Worm (Caenorhabditis elegans) whole organism, L3 larva: ENCODE data around the gene C15H7.4.

Source experiments
- ZK546.5 ChIP-seq: sonication (generic microtip); optimal IDR thresholded peaks from 2 replicates; lab custom pipeline; 2017; ENCODE audit warnings: missing biosample characterization, missing genetic modification characterization
- aly-2 ChIP-seq: fragments of 150-350 bp; optimal IDR thresholded peaks from 2 replicates; lab custom pipeline; 2014; ENCODE audit warnings: missing biosample characterization, missing genetic modification characterization
- ama-1 ChIP-seq: fragments of 150-350 bp; optimal IDR thresholded peaks from 2 replicates; lab custom pipeline; 2018
- ceh-9 ChIP-seq: sonication (generic microtip); optimal IDR thresholded peaks from 2 replicates; lab custom pipeline; 2018; ENCODE audit warnings: missing biosample characterization, missing genetic modification characterization
- egl-27 ChIP-seq: sonication (generic microtip); optimal IDR thresholded peaks from 4 replicates; lab custom pipeline; 2017; ENCODE audit warnings: missing biosample characterization, missing genetic modification reagents, missing genetic modification characterization
- egl-5 ChIP-seq: fragments of 150-350 bp; optimal IDR thresholded peaks from 2 replicates; lab custom pipeline; 2017; ENCODE audit warnings: missing biosample characterization, missing genetic modification reagents, missing genetic modification characterization, inconsistent platforms
- elt-2 ChIP-seq: sonication (generic microtip); optimal IDR thresholded peaks from 2 replicates; lab custom pipeline; 2016; ENCODE audit warnings: missing genetic modification reagents, mild to moderate bottlenecking, missing genetic modification characterization, missing compliant biosample characterization
- eor-1 ChIP-seq, 2 experiments: fragments of 150-350 bp; optimal IDR thresholded peaks; 2 replicates each; lab custom pipeline; 2014 to 2018; ENCODE audit warnings: missing biosample characterization in 2 of 2, missing genetic modification characterization in 2 of 2
- fkh-10 ChIP-seq: sonication (generic microtip); optimal IDR thresholded peaks from 2 replicates; lab custom pipeline; 2017; ENCODE audit warnings: missing biosample characterization, missing genetic modification reagents, missing genetic modification characterization
- hmg-11 ChIP-seq: sonication (generic microtip); optimal IDR thresholded peaks from 2 replicates; lab custom pipeline; 2016; ENCODE audit warnings: missing genetic modification characterization, missing compliant biosample characterization
- jun-1 ChIP-seq: fragments of 150-350 bp; optimal IDR thresholded peaks from 2 replicates; lab custom pipeline; 2014; ENCODE audit warnings: missing biosample characterization, missing genetic modification reagents, missing genetic modification characterization
- lin-39 ChIP-seq: fragments of 150-350 bp; optimal IDR thresholded peaks from 2 replicates; lab custom pipeline; 2018; ENCODE audit warnings: missing biosample characterization, missing genetic modification reagents, missing genetic modification characterization
- mdl-1 ChIP-seq: fragments of 150-350 bp; optimal IDR thresholded peaks from 2 replicates; lab custom pipeline; 2014; ENCODE audit warnings: missing biosample characterization, missing genetic modification characterization
- nfya-1 ChIP-seq: sonication (generic microtip); optimal IDR thresholded peaks from 2 replicates; lab custom pipeline; 2017; ENCODE audit warnings: missing genetic modification characterization, mild to moderate bottlenecking, missing compliant biosample characterization, antibody characterized with exemption, moderate library complexity; ENCODE audit not compliant: insufficient read depth
- nhr-11 ChIP-seq: fragments of 150-350 bp; optimal IDR thresholded peaks from 2 replicates; lab custom pipeline; 2014; ENCODE audit warnings: missing biosample characterization, missing genetic modification characterization
- nhr-12 ChIP-seq: fragments of 150-350 bp; optimal IDR thresholded peaks from 2 replicates; lab custom pipeline; 2014; ENCODE audit warnings: missing biosample characterization, missing genetic modification characterization
- nhr-23 ChIP-seq: fragments of 150-350 bp; optimal IDR thresholded peaks from 2 replicates; lab custom pipeline; 2014; ENCODE audit warnings: missing biosample characterization, missing genetic modification reagents, missing genetic modification characterization
- nhr-237 ChIP-seq: fragments of 150-350 bp; optimal IDR thresholded peaks from 2 replicates; lab custom pipeline; 2014; ENCODE audit warnings: missing biosample characterization, missing genetic modification characterization
- nhr-25 ChIP-seq: sonication (generic microtip); optimal IDR thresholded peaks from 2 replicates; lab custom pipeline; 2017; ENCODE audit warnings: missing biosample characterization, missing genetic modification characterization
- nhr-28 ChIP-seq: fragments of 150-350 bp; optimal IDR thresholded peaks from 2 replicates; lab custom pipeline; 2014; ENCODE audit warnings: missing biosample characterization, missing genetic modification characterization
- nhr-43 ChIP-seq: sonication (generic microtip); optimal IDR thresholded peaks from 2 replicates; lab custom pipeline; 2016; ENCODE audit warnings: mild to moderate bottlenecking, missing genetic modification characterization, missing compliant biosample characterization; ENCODE audit not compliant: poor library complexity, severe bottlenecking
- nhr-67 ChIP-seq: fragments of 150-350 bp; optimal IDR thresholded peaks from 2 replicates; lab custom pipeline; 2014; ENCODE audit warnings: missing biosample characterization, missing genetic modification characterization
- nhr-77 ChIP-seq: fragments of 150-350 bp; optimal IDR thresholded peaks from 2 replicates; lab custom pipeline; 2014; ENCODE audit warnings: missing biosample characterization, missing genetic modification characterization
- pha-4 ChIP-seq: fragments of 150-350 bp; optimal IDR thresholded peaks from 2 replicates; lab custom pipeline; 2014; ENCODE audit warnings: missing biosample characterization, missing genetic modification reagents, missing genetic modification characterization
- pqm-1 ChIP-seq: fragments of 150-350 bp; optimal IDR thresholded peaks from 2 replicates; lab custom pipeline; 2017; ENCODE audit warnings: missing biosample characterization, missing genetic modification characterization, inconsistent platforms
- sea-2 ChIP-seq: fragments of 150-350 bp; sonication (generic microtip); optimal IDR thresholded peaks from 4 replicates; lab custom pipeline; 2014; ENCODE audit warnings: missing biosample characterization, missing genetic modification reagents, missing genetic modification characterization
- skn-1 ChIP-seq: fragments of 150-350 bp; optimal IDR thresholded peaks from 2 replicates; lab custom pipeline; 2014; ENCODE audit warnings: missing biosample characterization, missing genetic modification characterization
- snpc-4 ChIP-seq: fragments of 150-350 bp; optimal IDR thresholded peaks from 2 replicates; lab custom pipeline; 2014; ENCODE audit warnings: missing biosample characterization, missing genetic modification characterization
- unc-39 ChIP-seq: sonication (generic microtip); optimal IDR thresholded peaks from 4 replicates; lab custom pipeline; 2017; ENCODE audit warnings: missing biosample characterization, missing genetic modification characterization
- unc-62 ChIP-seq: fragments of 150-350 bp; sonication (generic microtip); optimal IDR thresholded peaks from 4 replicates; lab custom pipeline; 2014; ENCODE audit warnings: missing biosample characterization, missing genetic modification reagents, missing genetic modification characterization
- zag-1 ChIP-seq: fragments of 150-350 bp; optimal IDR thresholded peaks from 2 replicates; lab custom pipeline; 2014; ENCODE audit warnings: missing biosample characterization, missing genetic modification characterization
- ztf-11 ChIP-seq: fragments of 150-350 bp; optimal IDR thresholded peaks from 2 replicates; lab custom pipeline; 2014; ENCODE audit warnings: missing biosample characterization, missing genetic modification characterization
- ztf-4 ChIP-seq: fragments of 150-350 bp; optimal IDR thresholded peaks from 2 replicates; lab custom pipeline; 2014; ENCODE audit warnings: missing biosample characterization, missing genetic modification characterization

Gene C15H7.4

ce11 chrIII:9703747-9704605 lies 48.3 kb upstream of the C15H7.4 start (continued):
- peak; percentile 3 for TF ChIP-seq ama-1 (lab: Kevin White, UChicago)
- no peak for TF ChIP-seq nhr-237 (tag; lab: Kevin White, UChicago)

ce11 chrIII:9702665-9703252 lies 47.1 kb upstream of the C15H7.4 start:
- no peak for TF ChIP-seq ztf-11
- no peak for TF ChIP-seq aly-2 (tag; lab: Kevin White, UChicago)
- no peak for TF ChIP-seq fkh-10 (GFP tag; lab: Kevin White, UChicago)
- peak; percentile 68 for TF ChIP-seq pha-4 (tag; lab: Kevin White, UChicago)
- no peak for TF ChIP-seq lin-39 (tag; lab: Kevin White, UChicago)
- TF ChIP-seq egl-5 (tag; lab: Kevin White, UChicago), result no peak
- TF ChIP-seq skn-1 (tag; lab: Kevin White, UChicago), result no peak
- no peak for TF ChIP-seq nhr-77 (tag; lab: Kevin White, UChicago)
- no peak for TF ChIP-seq nhr-11 (tag; lab: Kevin White, UChicago)
- no peak for TF ChIP-seq nhr-28 (tag; lab: Kevin White, UChicago)
- peak; percentile 6 for TF ChIP-seq unc-62 (GFP tag; lab: Kevin White, UChicago)
- TF ChIP-seq nhr-25 (tag; lab: Kevin White, UChicago), result no peak
- TF ChIP-seq hmg-11 (tag; lab: Kevin White, UChicago), result peak; percentile 28
- TF ChIP-seq elt-2 (tag; lab: Kevin White, UChicago), result peak; percentile 6
- TF ChIP-seq ceh-9, result no peak
- TF ChIP-seq ZK546.5 (tag; lab: Kevin White, UChicago), result no peak
- no peak for TF ChIP-seq unc-39
- no peak for TF ChIP-seq jun-1 (tag; lab: Kevin White, UChicago)
- no peak for TF ChIP-seq ztf-4
- no peak for TF ChIP-seq mdl-1 (tag; lab: Kevin White, UChicago)
- TF ChIP-seq pqm-1 (tag; lab: Kevin White, UChicago), result no peak
- TF ChIP-seq eor-1 (tag; optimal IDR thresholded peaks at IDR 0.05; lab: Kevin White, UChicago), result no peak
- peak; percentile 3 for TF ChIP-seq nfya-1 (tag; lab: Kevin White, UChicago)
- TF ChIP-seq nhr-12, result no peak

ce11 chrIII:9701798-9702197 lies 46.1 kb upstream of the C15H7.4 start:
- TF ChIP-seq fkh-10 (GFP tag; lab: Kevin White, UChicago) (peak; percentile 22), jun-1 (tag; lab: Kevin White, UChicago) (no peak)

ce11 chrIII:9700114-9700690 lies 44.5 kb upstream of the C15H7.4 start:
- TF ChIP-seq snpc-4 (tag; lab: Kevin White, UChicago) (no peak), nhr-43 (no peak), nfya-1 (tag; lab: Kevin White, UChicago) (peak; percentile 15), nhr-23 (tag; lab: Kevin White, UChicago) (peak; percentile 15), lin-39 (tag; lab: Kevin White, UChicago) (peak; percentile 60)

ce11 chrIII:9699576-9699975 lies 43.9 kb upstream of the C15H7.4 start, which contains the start of gene tlk-1:
TSS of gene tlk-1 (plus strand) at chrIII:9699876.
- TF ChIP-seq jun-1 (tag; lab: Kevin White, UChicago) (no peak), zag-1 (tag; lab: Kevin White, UChicago) (no peak), nhr-67 (tag; lab: Kevin White, UChicago) (no peak), egl-27 (tag; lab: Kevin White, UChicago) (no peak), fkh-10 (GFP tag; lab: Kevin White, UChicago) (no peak), pqm-1 (tag; lab: Kevin White, UChicago) (no peak), nhr-43 (no peak), lin-39 (tag; lab: Kevin White, UChicago) (no peak), sea-2 (GFP tag; lab: Kevin White, UChicago) (no peak)
